Worm (Caenorhabditis elegans): ENCODE data around the gene nhr-40.

ce11 chrX:2553433-2553860 lies 40.4 kb upstream of the nhr-40 start:
- TF ChIP-seq W03F9.2 (tag; optimal IDR thresholded peaks at IDR 0.05) (peak; percentile 62), him-1 (tag; optimal IDR thresholded peaks at IDR 0.05) (peak; percentile 88), dao-5 (tag; optimal IDR thresholded peaks at IDR 0.05) (peak; percentile 80)

Data from whole organism, L4/young adult.